Worm (Caenorhabditis elegans) whole organism, L3 larva: Measurements from ENCODE around the gene snfc-5.

Source experiments
- ceh-82 ChIP-seq: fragments of 150-350 bp; optimal IDR thresholded peaks from 2 replicates; lab custom pipeline; 2014; ENCODE audit warnings: missing biosample characterization, missing genetic modification characterization
- egl-27 ChIP-seq: sonication (generic microtip); optimal IDR thresholded peaks from 4 replicates; lab custom pipeline; 2017; ENCODE audit warnings: missing biosample characterization, missing genetic modification reagents, missing genetic modification characterization
- elt-1 ChIP-seq: fragments of 150-350 bp; optimal IDR thresholded peaks from 2 replicates; lab custom pipeline; 2014; ENCODE audit warnings: missing biosample characterization, missing genetic modification characterization
- eor-1 ChIP-seq, 2 experiments: fragments of 150-350 bp; optimal IDR thresholded peaks; 2 replicates each; lab custom pipeline; 2014 to 2018; ENCODE audit warnings: missing biosample characterization in 2 of 2, missing genetic modification characterization in 2 of 2
- lin-39 ChIP-seq: fragments of 150-350 bp; optimal IDR thresholded peaks from 2 replicates; lab custom pipeline; 2018; ENCODE audit warnings: missing biosample characterization, missing genetic modification reagents, missing genetic modification characterization
- mdl-1 ChIP-seq: fragments of 150-350 bp; optimal IDR thresholded peaks from 2 replicates; lab custom pipeline; 2014; ENCODE audit warnings: missing biosample characterization, missing genetic modification characterization
- pha-4 ChIP-seq: fragments of 150-350 bp; optimal IDR thresholded peaks from 2 replicates; lab custom pipeline; 2014; ENCODE audit warnings: missing biosample characterization, missing genetic modification reagents, missing genetic modification characterization
- pqm-1 ChIP-seq: fragments of 150-350 bp; optimal IDR thresholded peaks from 2 replicates; lab custom pipeline; 2017; ENCODE audit warnings: missing biosample characterization, missing genetic modification characterization, inconsistent platforms
- snpc-4 ChIP-seq: fragments of 150-350 bp; optimal IDR thresholded peaks from 2 replicates; lab custom pipeline; 2014; ENCODE audit warnings: missing biosample characterization, missing genetic modification characterization
- unc-62 ChIP-seq: fragments of 150-350 bp; sonication (generic microtip); optimal IDR thresholded peaks from 4 replicates; lab custom pipeline; 2014; ENCODE audit warnings: missing biosample characterization, missing genetic modification reagents, missing genetic modification characterization

ce11 chrIII:4384487-4384886, 20.1 kb upstream of the snfc-5 start, which contains the start of gene pals-28:
- TF ChIP-seq ceh-82, result no peak
- TF ChIP-seq lin-39 (tag; lab: Kevin White, UChicago), result no peak
- no peak for TF ChIP-seq eor-1 (tag; optimal IDR thresholded peaks at IDR 0.05; lab: Kevin White, UChicago)
- TF ChIP-seq mdl-1 (tag; lab: Kevin White, UChicago), result no peak
- no peak for TF ChIP-seq elt-1
- no peak for TF ChIP-seq snpc-4 (tag; lab: Kevin White, UChicago)
- no peak for TF ChIP-seq pqm-1 (tag; lab: Kevin White, UChicago)
- no peak for TF ChIP-seq egl-27 (tag; lab: Kevin White, UChicago)
- no peak for TF ChIP-seq unc-62 (GFP tag; lab: Kevin White, UChicago)
- TF ChIP-seq pha-4 (tag; lab: Kevin White, UChicago), result no peak
